Worm (Caenorhabditis elegans): ENCODE results near the gene B0554.4.

The B0554.4 gene

DNA sequence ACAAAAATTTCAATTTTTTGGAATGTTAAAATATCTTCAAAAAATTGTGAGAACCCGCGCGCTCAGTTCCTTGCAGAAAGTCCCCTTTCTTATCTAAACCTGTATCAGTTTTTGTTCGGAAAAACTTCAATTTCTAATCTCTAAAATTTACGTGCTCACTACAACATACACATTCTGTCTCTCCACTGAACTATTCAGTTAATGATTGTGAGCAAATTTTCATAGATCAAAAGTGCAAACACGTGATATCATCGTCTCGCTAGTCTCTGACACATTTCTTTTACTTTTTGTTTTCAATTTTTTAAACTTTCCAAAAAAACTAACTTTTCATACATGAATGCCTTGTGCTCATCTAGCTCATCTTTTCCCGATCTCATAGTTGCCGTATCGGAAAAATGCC lies 30.5 kb downstream of the B0554.4 start, which contains the start of gene nhr-203:
Gene nhr-203 (plus strand): TSS at position 332 of the 400 bp plus-strand sequence.
- no peak for TF ChIP-seq blmp-1 (tag; optimal IDR thresholded peaks at IDR 0.05)
- no peak for TF ChIP-seq ces-1 (GFP tag; optimal IDR thresholded peaks at IDR 0.05)
- TF ChIP-seq snpc-4 (tag; optimal IDR thresholded peaks at IDR 0.05), result no peak
- no peak for TF ChIP-seq nhr-28 (tag; optimal IDR thresholded peaks at IDR 0.05)
- no peak for TF ChIP-seq mab-5 (tag; optimal IDR thresholded peaks at IDR 0.05)
- TF ChIP-seq nhr-76 (tag; optimal IDR thresholded peaks at IDR 0.05), result no peak
- TF ChIP-seq lin-32 (GFP tag; optimal IDR thresholded peaks at IDR 0.05), result no peak
- no peak for TF ChIP-seq drap-1 (GFP tag; optimal IDR thresholded peaks at IDR 0.05)
- TF ChIP-seq ceh-83 (GFP tag; optimal IDR thresholded peaks at IDR 0.05), result no peak
- TF ChIP-seq cnd-1 (tag; optimal IDR thresholded peaks at IDR 0.05), result no peak
- no peak for TF ChIP-seq mep-1 (tag; optimal IDR thresholded peaks at IDR 0.05)
- no peak for TF ChIP-seq mls-2 (tag; optimal IDR thresholded peaks at IDR 0.05)
- no peak for TF ChIP-seq flh-1 (GFP tag; optimal IDR thresholded peaks at IDR 0.05)
- TF ChIP-seq unc-39 (tag; optimal IDR thresholded peaks at IDR 0.05), result no peak

DNA sequence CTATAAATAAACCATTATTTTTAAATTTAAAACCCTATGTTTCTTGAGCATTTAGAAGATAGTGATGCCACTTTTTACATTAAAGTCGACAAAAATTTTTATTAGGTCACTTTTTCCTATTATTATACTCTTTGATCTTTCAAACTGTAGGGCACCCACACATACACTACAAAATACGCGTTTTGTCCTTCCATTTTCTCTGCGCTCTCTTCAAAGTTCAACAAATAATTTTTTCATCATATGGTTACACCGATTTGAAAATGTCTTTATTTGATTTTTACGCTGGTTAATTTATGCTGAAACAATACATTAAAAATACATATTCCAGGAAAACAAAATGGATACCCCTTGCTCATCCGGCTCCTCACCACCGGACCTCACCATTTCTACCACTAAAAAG lies 33.3 kb downstream of the B0554.4 start, which contains the start of gene nhr-202:
Gene nhr-202 (plus strand): TSS at position 326 of the 400 bp plus-strand sequence.
- TF ChIP-seq mab-5 (tag; optimal IDR thresholded peaks at IDR 0.05), result no peak
- no peak for TF ChIP-seq elt-3 (tag; optimal IDR thresholded peaks at IDR 0.05)
- TF ChIP-seq ceh-43 (GFP tag; optimal IDR thresholded peaks at IDR 0.05), result no peak
- TF ChIP-seq sem-2 (GFP tag; optimal IDR thresholded peaks at IDR 0.05), result no peak

DNA sequence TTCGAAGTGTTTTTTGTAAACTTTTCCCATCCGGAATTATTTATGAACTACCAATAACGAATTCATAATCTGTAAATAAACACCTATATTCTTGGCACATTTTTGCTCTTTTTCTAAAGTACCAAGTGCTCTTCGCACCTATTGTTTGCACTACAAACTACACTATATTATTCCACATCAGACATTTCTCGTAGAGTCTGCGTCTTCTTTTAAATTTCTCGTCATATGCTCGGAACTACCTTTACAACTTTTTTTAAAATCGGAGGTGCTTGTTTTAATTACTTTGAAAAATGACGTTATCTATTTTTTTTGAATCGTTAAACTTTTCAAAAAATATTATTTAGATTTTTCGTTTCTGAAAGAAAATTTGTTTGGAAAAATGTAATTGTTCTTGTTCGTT lies 35.9 kb downstream of the B0554.4 start, which contains the start of gene nhr-201:
Gene nhr-201 (plus strand): TSS at position 29 of the 400 bp plus-strand sequence.
- no peak for TF ChIP-seq sptf-1 (tag; optimal IDR thresholded peaks at IDR 0.05)
- TF ChIP-seq mab-5 (tag; optimal IDR thresholded peaks at IDR 0.05), result no peak

DNA sequence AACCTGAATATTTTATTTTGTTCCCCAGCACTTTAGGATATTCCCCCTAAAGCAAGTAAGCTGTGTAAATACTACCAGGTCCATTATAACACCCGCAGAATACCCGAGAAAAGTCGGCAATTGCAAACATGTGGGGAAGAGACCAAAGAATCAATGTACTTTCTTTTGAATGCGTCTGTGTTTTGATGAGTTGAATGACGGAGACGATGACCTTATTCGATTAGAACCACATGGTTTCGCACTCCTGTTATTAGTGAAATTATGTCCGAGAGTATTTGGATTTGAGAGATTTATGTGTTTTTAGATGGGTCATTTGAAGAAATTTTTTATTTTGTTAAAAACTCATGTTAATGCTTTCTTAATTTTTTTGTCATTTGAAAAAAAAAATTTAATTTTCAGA lies 36.4 kb downstream of the B0554.4 start:
- TF ChIP-seq lin-13 (tag; optimal IDR thresholded peaks at IDR 0.05), result no peak
- TF ChIP-seq ces-1 (GFP tag; optimal IDR thresholded peaks at IDR 0.05), result no peak
- TF ChIP-seq ceh-83 (GFP tag; optimal IDR thresholded peaks at IDR 0.05), result no peak
- no peak for TF ChIP-seq elt-3 (tag; optimal IDR thresholded peaks at IDR 0.05)
- no peak for TF ChIP-seq zip-8 (tag; optimal IDR thresholded peaks at IDR 0.05)
- TF ChIP-seq unc-62 (GFP tag; optimal IDR thresholded peaks at IDR 0.05), result no peak
- TF ChIP-seq nhr-12 (tag; optimal IDR thresholded peaks at IDR 0.05), result no peak
- TF ChIP-seq nhr-76 (tag; optimal IDR thresholded peaks at IDR 0.05), result no peak
- no peak for TF ChIP-seq unc-39 (tag; optimal IDR thresholded peaks at IDR 0.05)
- no peak for TF ChIP-seq nhr-28 (tag; optimal IDR thresholded peaks at IDR 0.05)
- no peak for TF ChIP-seq pha-4 (tag; optimal IDR thresholded peaks at IDR 0.05)
- TF ChIP-seq bed-3 (GFP tag; optimal IDR thresholded peaks at IDR 0.05), result no peak
- no peak for TF ChIP-seq mls-2 (tag; optimal IDR thresholded peaks at IDR 0.05)
- TF ChIP-seq ceh-39 (tag; optimal IDR thresholded peaks at IDR 0.05), result no peak
- no peak for TF ChIP-seq ceh-43 (GFP tag; optimal IDR thresholded peaks at IDR 0.05)

DNA sequence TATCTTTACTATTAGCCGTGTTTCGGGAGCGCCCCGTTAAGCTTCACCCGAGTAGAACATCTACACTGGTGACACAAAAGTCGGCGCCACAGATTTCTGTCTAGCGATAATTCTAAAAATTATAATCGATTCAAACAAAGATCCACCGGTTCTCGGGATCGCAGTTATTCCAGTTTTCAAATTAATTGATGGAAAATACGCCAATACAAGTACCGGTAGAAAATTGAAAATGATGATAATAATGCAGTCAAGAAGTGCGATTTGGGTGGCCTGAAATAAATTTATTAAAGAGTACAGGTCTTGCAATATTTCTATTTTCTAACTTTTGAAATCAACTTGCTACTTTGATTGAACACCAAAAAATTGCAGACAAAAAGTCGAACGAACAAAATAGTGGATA lies 38.6 kb downstream of the B0554.4 start:
- no peak for TF ChIP-seq ceh-39 (tag; optimal IDR thresholded peaks at IDR 0.05)
- no peak for TF ChIP-seq pha-4 (tag; optimal IDR thresholded peaks at IDR 0.05)
- TF ChIP-seq nhr-2 (tag; optimal IDR thresholded peaks at IDR 0.05), result no peak
- TF ChIP-seq hlh-1 (tag; optimal IDR thresholded peaks at IDR 0.05), result no peak
- no peak for TF ChIP-seq drap-1 (GFP tag; optimal IDR thresholded peaks at IDR 0.05)
- TF ChIP-seq snpc-4 (tag; optimal IDR thresholded peaks at IDR 0.05), result no peak
- TF ChIP-seq sem-2 (GFP tag; optimal IDR thresholded peaks at IDR 0.05), result no peak
- no peak for TF ChIP-seq bed-3 (GFP tag; optimal IDR thresholded peaks at IDR 0.05)
- no peak for TF ChIP-seq mep-1 (tag; optimal IDR thresholded peaks at IDR 0.05)
- TF ChIP-seq sptf-1 (tag; optimal IDR thresholded peaks at IDR 0.05), result no peak
- TF ChIP-seq nhr-12 (tag; optimal IDR thresholded peaks at IDR 0.05), result no peak
- TF ChIP-seq ces-1 (GFP tag; optimal IDR thresholded peaks at IDR 0.05), result no peak

DNA sequence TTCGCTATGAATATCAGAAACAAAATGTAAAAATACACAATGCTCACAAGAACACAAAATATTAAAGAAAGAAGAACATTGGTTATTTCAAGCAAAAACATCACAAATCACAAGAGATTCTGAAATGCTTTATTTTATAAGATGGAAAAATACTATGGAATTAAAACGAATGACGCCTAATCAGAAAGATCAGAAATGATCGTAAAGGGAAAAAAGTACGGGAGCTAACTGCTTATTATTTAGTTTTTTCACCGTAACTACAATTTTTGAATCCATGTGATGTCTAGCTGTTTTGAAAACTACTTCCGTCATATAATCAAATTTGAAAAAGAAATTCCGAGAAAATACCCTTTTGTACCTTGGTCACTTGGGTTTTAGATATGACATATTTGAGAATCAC lies 39.5 kb downstream of the B0554.4 start, which contains the start of gene srbc-57:
Gene srbc-57 (minus strand): TSS at position 101 of the 400 bp plus-strand sequence.
- TF ChIP-seq lsy-2 (tag; optimal IDR thresholded peaks at IDR 0.05), result no peak
- TF ChIP-seq drap-1 (GFP tag; optimal IDR thresholded peaks at IDR 0.05), result no peak
- TF ChIP-seq M03D4.4 (tag; optimal IDR thresholded peaks at IDR 0.05), result no peak
- TF ChIP-seq zip-8 (tag; optimal IDR thresholded peaks at IDR 0.05), result no peak
- TF ChIP-seq hlh-1 (tag; optimal IDR thresholded peaks at IDR 0.05), result no peak
- TF ChIP-seq nhr-76 (tag; optimal IDR thresholded peaks at IDR 0.05), result no peak
- no peak for TF ChIP-seq ceh-83 (GFP tag; optimal IDR thresholded peaks at IDR 0.05)
- no peak for TF ChIP-seq ham-2 (GFP tag; optimal IDR thresholded peaks at IDR 0.05)
- TF ChIP-seq ceh-39 (tag; optimal IDR thresholded peaks at IDR 0.05), result no peak
- no peak for TF ChIP-seq sem-2 (GFP tag; optimal IDR thresholded peaks at IDR 0.05)
- TF ChIP-seq elt-3 (tag; optimal IDR thresholded peaks at IDR 0.05), result no peak
- TF ChIP-seq snpc-4 (tag; optimal IDR thresholded peaks at IDR 0.05), result no peak
- TF ChIP-seq lin-32 (GFP tag; optimal IDR thresholded peaks at IDR 0.05), result no peak
- TF ChIP-seq unc-62 (GFP tag; optimal IDR thresholded peaks at IDR 0.05), result no peak
- no peak for TF ChIP-seq cnd-1 (tag; optimal IDR thresholded peaks at IDR 0.05)
- no peak for TF ChIP-seq unc-39 (tag; optimal IDR thresholded peaks at IDR 0.05)
- no peak for TF ChIP-seq lin-13 (tag; optimal IDR thresholded peaks at IDR 0.05)
- TF ChIP-seq ceh-43 (GFP tag; optimal IDR thresholded peaks at IDR 0.05), result no peak

All from whole organism, mixed stage, embryonic.